Fruit fly (Drosophila melanogaster) whole organism, embryonic: ENCODE data around the gene Zaf1.

Experiments
- Atf3 ChIP-seq: fragments of 200-800 bp; sonication (Bioruptor generic); optimal IDR thresholded peaks from 3 replicates; lab custom pipeline; 2016; ENCODE audit warnings: missing biosample characterization, missing genetic modification characterization
- CG10274 ChIP-seq: fragments of 200-800 bp; sonication (Bioruptor generic); optimal IDR thresholded peaks from 3 replicates; lab custom pipeline; 2017; ENCODE audit warnings: missing biosample characterization, mild to moderate bottlenecking, missing genetic modification characterization
- CG11456 ChIP-seq: fragments of 200-800 bp; sonication (Bioruptor generic); IDR thresholded peaks from 3 replicates; pipeline ENCODE4 v1.3.6; 2022; ENCODE audit warnings: missing biosample characterization, missing genetic modification characterization
- CG12769 ChIP-seq: fragments of 200-800 bp; sonication (Bioruptor generic); optimal IDR thresholded peaks from 2 replicates; lab custom pipeline; 2019; ENCODE audit warnings: missing biosample characterization, mild to moderate bottlenecking, missing genetic modification characterization, moderate library complexity
- CG13296 ChIP-seq: fragments of 200-800 bp; sonication (Bioruptor generic); optimal IDR thresholded peaks from 3 replicates; lab custom pipeline; 2018; ENCODE audit warnings: missing biosample characterization, mild to moderate bottlenecking, missing genetic modification characterization
- CG15011 ChIP-seq: fragments of 200-800 bp; sonication (Bioruptor generic); optimal IDR thresholded peaks from 3 replicates; lab custom pipeline; 2018; ENCODE audit warnings: missing biosample characterization, mild to moderate bottlenecking, missing genetic modification characterization
- CG15479 ChIP-seq: fragments of 200-800 bp; sonication (Bioruptor generic); optimal IDR thresholded peaks from 3 replicates; lab custom pipeline; 2019; ENCODE audit warnings: missing biosample characterization, mild to moderate bottlenecking, missing genetic modification characterization, moderate library complexity
- CG15696 ChIP-seq: fragments of 200-800 bp; sonication (Bioruptor generic); optimal IDR thresholded peaks from 2 replicates; lab custom pipeline; 2019; ENCODE audit warnings: missing biosample characterization, mild to moderate bottlenecking, missing genetic modification characterization, moderate library complexity
- CG17568 ChIP-seq: fragments of 200-800 bp; sonication (Bioruptor generic); optimal IDR thresholded peaks from 2 replicates; lab custom pipeline; 2018; ENCODE audit warnings: missing biosample characterization, mild to moderate bottlenecking, missing genetic modification characterization, moderate library complexity
- CG2129 ChIP-seq: fragments of 200-800 bp; sonication (Bioruptor generic); IDR thresholded peaks from 2 replicates; pipeline ENCODE4 v1.3.6; 2022; ENCODE audit warnings: missing biosample characterization, missing genetic modification characterization; ENCODE audit not compliant: partially characterized antibody
- CG2678 ChIP-seq: fragments of 200-800 bp; sonication (Bioruptor generic); optimal IDR thresholded peaks from 3 replicates; lab custom pipeline; 2019; ENCODE audit warnings: missing biosample characterization, mild to moderate bottlenecking, missing genetic modification characterization, moderate library complexity
- CG3847 ChIP-seq: fragments of 200-800 bp; sonication (Bioruptor generic); IDR thresholded peaks from 2 replicates; pipeline ENCODE4 v1.3.6; 2022; ENCODE audit warnings: missing biosample characterization, missing genetic modification characterization
- CG4730 ChIP-seq: fragments of 200-800 bp; sonication (Bioruptor generic); IDR thresholded peaks from 2 replicates; pipeline ENCODE4 v1.3.6; 2022; ENCODE audit warnings: missing biosample characterization, missing genetic modification characterization
- CG8089 ChIP-seq: fragments of 200-800 bp; sonication (Bioruptor generic); optimal IDR thresholded peaks from 3 replicates; lab custom pipeline; 2016; ENCODE audit warnings: missing biosample characterization, missing genetic modification characterization
- CG8290 ChIP-seq, 3 experiments: fragments of 200-800 bp; sonication (Bioruptor generic); optimal IDR thresholded peaks; 2 replicates each; lab custom pipeline; 2016 to 2019; ENCODE audit warnings: missing biosample characterization in 3 of 3, missing genetic modification characterization in 3 of 3, mild to moderate bottlenecking in 2 of 3, moderate library complexity in 1 of 3
- CG8944 ChIP-seq: fragments of 200-800 bp; sonication (Bioruptor generic); optimal IDR thresholded peaks from 3 replicates; lab custom pipeline; 2016; ENCODE audit warnings: missing biosample characterization, missing genetic modification characterization
- CG9932 ChIP-seq: fragments of 200-800 bp; sonication (Bioruptor generic); IDR thresholded peaks from 2 replicates; pipeline ENCODE4 v1.3.6; 2022; ENCODE audit warnings: missing biosample characterization, missing genetic modification characterization
- Deaf1 ChIP-seq: fragments of 200-800 bp; optimal IDR thresholded peaks from 3 replicates; lab custom pipeline; 2019; ENCODE audit warnings: missing biosample characterization, mild to moderate bottlenecking, missing genetic modification characterization, moderate library complexity
- Doc3 ChIP-seq: fragments of 200-800 bp; sonication (Bioruptor generic); IDR thresholded peaks from 3 replicates; pipeline ENCODE4 v1.3.6; 2022; ENCODE audit warnings: missing biosample characterization, missing genetic modification characterization; ENCODE audit not compliant: partially characterized antibody
- Fer1 ChIP-seq: fragments of 200-800 bp; sonication (Bioruptor generic); optimal IDR thresholded peaks from 2 replicates; lab custom pipeline; 2017; ENCODE audit warnings: missing biosample characterization, mild to moderate bottlenecking, missing genetic modification characterization
- Gsc ChIP-seq: fragments of 200-800 bp; sonication (Bioruptor generic); IDR thresholded peaks from 2 replicates; pipeline ENCODE4 v1.3.6; 2022; ENCODE audit warnings: missing biosample characterization, missing genetic modification characterization
- Hey ChIP-seq: fragments of 200-800 bp; sonication (Bioruptor generic); optimal IDR thresholded peaks from 3 replicates; lab custom pipeline; 2018; ENCODE audit warnings: missing biosample characterization, mild to moderate bottlenecking, missing genetic modification characterization
- Hmr ChIP-seq: fragments of 200-800 bp; sonication (Bioruptor generic); optimal IDR thresholded peaks from 3 replicates; lab custom pipeline; 2017; ENCODE audit warnings: mild to moderate bottlenecking, missing biosample characterization, missing genetic modification reagents, missing genetic modification characterization
- Hmx ChIP-seq: fragments of 200-800 bp; sonication (Bioruptor generic); optimal IDR thresholded peaks from 2 replicates; lab custom pipeline; 2016; ENCODE audit warnings: missing biosample characterization, missing genetic modification characterization
- Mad ChIP-seq: fragments of 200-800 bp; sonication (Bioruptor generic); optimal IDR thresholded peaks from 2 replicates; lab custom pipeline; 2016; ENCODE audit warnings: missing biosample characterization, missing genetic modification characterization
- Mes4 ChIP-seq: fragments of 200-800 bp; sonication (Bioruptor generic); optimal IDR thresholded peaks from 2 replicates; lab custom pipeline; 2016; ENCODE audit warnings: missing biosample characterization, missing genetic modification characterization
- Pdp1 ChIP-seq, 2 experiments: fragments of 200-800 bp; sonication (Bioruptor generic); optimal IDR thresholded peaks; 3 replicates each; lab custom pipeline; 2016; ENCODE audit warnings: missing biosample characterization in 2 of 2, missing genetic modification characterization in 2 of 2, mild to moderate bottlenecking in 1 of 2, moderate library complexity in 1 of 2
- Ravus ChIP-seq: fragments of 200-800 bp; sonication (Bioruptor generic); IDR thresholded peaks from 2 replicates; pipeline ENCODE4 v1.3.6; 2022; ENCODE audit warnings: missing biosample characterization, missing genetic modification characterization
- abd-A ChIP-seq: fragments of 200-800 bp; sonication (Bioruptor generic); optimal IDR thresholded peaks from 3 replicates; lab custom pipeline; 2019; ENCODE audit warnings: missing biosample characterization, mild to moderate bottlenecking, missing genetic modification characterization, moderate library complexity
- bigmax ChIP-seq: fragments of 200-800 bp; sonication (Bioruptor generic); optimal IDR thresholded peaks from 2 replicates; lab custom pipeline; 2018; ENCODE audit warnings: missing biosample characterization, mild to moderate bottlenecking, missing genetic modification characterization
- ci ChIP-seq: fragments of 200-800 bp; sonication (Bioruptor generic); IDR thresholded peaks from 3 replicates; pipeline ENCODE4 v1.3.6; 2022; ENCODE audit warnings: missing biosample characterization, missing genetic modification characterization
- dati ChIP-seq: fragments of 200-800 bp; sonication (Bioruptor generic); IDR thresholded peaks from 2 replicates; pipeline ENCODE4 v1.3.6; 2022; ENCODE audit warnings: missing biosample characterization, missing genetic modification characterization
- ems ChIP-seq: fragments of 200-800 bp; sonication (Bioruptor generic); optimal IDR thresholded peaks from 3 replicates; lab custom pipeline; 2016; ENCODE audit warnings: missing biosample characterization, missing genetic modification characterization
- eve ChIP-seq, 2 experiments: fragments of >200 bp; optimal IDR thresholded peaks; 2 replicates each; lab custom pipeline; 2017; ENCODE audit warnings: missing biosample characterization in 2 of 2, missing genetic modification characterization in 2 of 2
- eyg ChIP-seq: fragments of 200-800 bp; sonication (Bioruptor generic); optimal IDR thresholded peaks from 3 replicates; lab custom pipeline; 2016; ENCODE audit warnings: missing biosample characterization, missing genetic modification characterization
- h ChIP-seq: fragments of >200 bp; optimal IDR thresholded peaks from 2 replicates; lab custom pipeline; 2017
- ham ChIP-seq: fragments of 200-800 bp; sonication (Bioruptor generic); IDR thresholded peaks from 2 replicates; pipeline ENCODE4 v1.3.6; 2022; ENCODE audit warnings: missing biosample characterization, missing genetic modification characterization
- hkb ChIP-seq, 2 experiments: fragments of 200-800 bp in 1 of 2; fragments of >200 bp in 1 of 2; sonication (Bioruptor generic) in 1 of 2; IDR thresholded peaks in 1 of 2; optimal IDR thresholded peaks in 1 of 2; 2 replicates each; pipeline versions ENCODE4 v1.3.6 to Lab custom; 2017 to 2022; ENCODE audit warnings: missing biosample characterization in 1 of 2, missing genetic modification characterization in 1 of 2
- insv ChIP-seq, 2 experiments: fragments of 200-800 bp; sonication (Bioruptor generic); optimal IDR thresholded peaks; 3 replicates each; lab custom pipeline; 2016 to 2018; ENCODE audit warnings: missing biosample characterization in 2 of 2, missing genetic modification characterization in 2 of 2
- lilli ChIP-seq: fragments of 200-800 bp; sonication (Bioruptor generic); optimal IDR thresholded peaks from 3 replicates; lab custom pipeline; 2016; ENCODE audit warnings: missing biosample characterization, missing genetic modification characterization
- lmd ChIP-seq: fragments of 200-800 bp; sonication (Bioruptor generic); IDR thresholded peaks from 2 replicates; pipeline ENCODE4 v1.3.6; 2022; ENCODE audit warnings: missing biosample characterization, missing genetic modification characterization
- mirr ChIP-seq: fragments of 200-800 bp; sonication (Bioruptor generic); optimal IDR thresholded peaks from 3 replicates; lab custom pipeline; 2018; ENCODE audit warnings: missing biosample characterization, mild to moderate bottlenecking, missing genetic modification characterization
- row ChIP-seq: fragments of 200-800 bp; sonication (Bioruptor generic); IDR thresholded peaks from 3 replicates; pipeline ENCODE4 v1.3.6; 2022; ENCODE audit warnings: missing biosample characterization, missing genetic modification characterization
- sim ChIP-seq: fragments of 200-800 bp; sonication (Bioruptor generic); IDR thresholded peaks from 2 replicates; pipeline ENCODE4 v1.3.6; 2022; ENCODE audit warnings: missing biosample characterization, missing genetic modification characterization
- sr ChIP-seq: fragments of 200-800 bp; sonication (Bioruptor generic); IDR thresholded peaks from 3 replicates; pipeline ENCODE4 v1.3.6; 2022; ENCODE audit warnings: missing biosample characterization, missing genetic modification characterization
- tap ChIP-seq: fragments of 200-800 bp; optimal IDR thresholded peaks from 3 replicates; lab custom pipeline; 2019; ENCODE audit warnings: missing biosample characterization, mild to moderate bottlenecking, missing genetic modification characterization, moderate library complexity
- trh ChIP-seq: fragments of 200-800 bp; sonication (Bioruptor generic); optimal IDR thresholded peaks from 2 replicates; lab custom pipeline; 2016; ENCODE audit warnings: missing biosample characterization, missing genetic modification characterization

Zaf1 gene

dm6 chr3R:11649449-11649848, 24.0 kb upstream of the Zaf1 start (continued):
- TF ChIP-seq row (GFP tag; lab: Robert Waterston, UW) (peak; percentile 97), Mad (peak; percentile 94), CG13296 (GFP tag; lab: Kevin White, UChicago) (peak; percentile 97), CG8944 (GFP tag; lab: Kevin White, UChicago) (peak; percentile 97), eyg (GFP tag; lab: Kevin White, UChicago) (peak; percentile 96), CG15011 (GFP tag; lab: Kevin White, UChicago) (peak; percentile 91), ham (peak; percentile 90), h (lab: Kevin White, UChicago) (no peak), bigmax (GFP tag; lab: Kevin White, UChicago) (peak; percentile 2), CG10274 (peak; percentile 85), Hmr (peak; percentile 96), CG2129 (GFP tag; lab: Robert Waterston, UW) (no peak), trh (GFP tag; lab: Kevin White, UChicago) (peak; percentile 88)

- TF ChIP-seq CG3847 (GFP tag; lab: Robert Waterston, UW) (0 out of 2 replicates have a peak, but pooled peaks have one; percentile 26), ems (no peak), sim (GFP tag; lab: Robert Waterston, UW) (no peak), CG2678 (tag; lab: Kevin White, UChicago) (no peak), Pdp1 (GFP tag; optimal IDR thresholded peaks at IDR 0.05; lab: Kevin White, UChicago) (peak in 1 of 2 experiments; percentile 25), CG8290 (GFP tag; optimal IDR thresholded peaks at IDR 0.05; lab: Kevin White, UChicago) (no peak), CG8290 (tag; optimal IDR thresholded peaks at IDR 0.05; lab: Kevin White, UChicago) (peak in 1 of 2 experiments; percentile 6), CG12769 (tag; lab: Kevin White, UChicago) (peak; percentile 84), tap (tag; lab: Kevin White, UChicago) (no peak), Atf3 (GFP tag; lab: Kevin White, UChicago) (peak; percentile 47), Fer1 (GFP tag; lab: Kevin White, UChicago) (peak; percentile 33), mirr (GFP tag; lab: Kevin White, UChicago) (no peak), CG15696 (tag; lab: Kevin White, UChicago) (no peak), Mes4 (GFP tag; lab: Kevin White, UChicago) (no peak), abd-A (tag; lab: Kevin White, UChicago) (peak; percentile 67), dati (GFP tag; lab: Robert Waterston, UW) (no peak), Hmx (GFP tag; lab: Kevin White, UChicago) (no peak), lilli (GFP tag; lab: Kevin White, UChicago) (no peak), sr (GFP tag; lab: Robert Waterston, UW) (peak; percentile 88), CG11456 (GFP tag; lab: Robert Waterston, UW) (no peak), Hey (no peak), insv (GFP tag; optimal IDR thresholded peaks at IDR 0.05; lab: Kevin White, UChicago) (peak; percentile 67 to 94), eve (GFP tag; optimal IDR thresholded peaks at IDR 0.05; lab: Kevin White, UChicago) (peak in 1 of 2 experiments; percentile 77), CG17568 (no peak), Ravus (GFP tag; lab: Robert Waterston, UW) (no peak), CG4730 (GFP tag; lab: Robert Waterston, UW) (no peak), lmd (GFP tag; lab: Robert Waterston, UW) (no peak), CG9932 (GFP tag; lab: Robert Waterston, UW) (0 out of 2 replicates have a peak, but pooled peaks have one; percentile 22), hkb (optimal IDR thresholded peaks at IDR 0.05; lab: Kevin White, UChicago) (no peak), hkb (GFP tag; IDR thresholded peaks at IDR 0.05; lab: Robert Waterston, UW) (peak; percentile 20; the same call in 1 of the 2 replicates), Deaf1 (tag; lab: Kevin White, UChicago) (peak; percentile 61), Gsc (GFP tag; lab: Robert Waterston, UW) (no peak), CG15479 (GFP tag; lab: Kevin White, UChicago) (peak; percentile 59), CG8089 (no peak), ci (GFP tag; lab: Robert Waterston, UW) (no peak), Doc3 (GFP tag; lab: Robert Waterston, UW) (no peak)
Observed at dm6 chr3R:11648356-11649355, 23.2 kb upstream of the Zaf1 start.
